Worm (Caenorhabditis elegans): ENCODE measurements around the gene Y55F3AM.11.

The Y55F3AM.11 gene

ce11 chrIV:1044287-1044686 lies at the start of gene Y55F3AM.11:
Gene Y55F3AM.11, minus strand, starts transcription at chrIV:1044387.
- TF ChIP-seq ceh-16 (tag; optimal IDR thresholded peaks at IDR 0.05) = no peak
- TF ChIP-seq sma-9 (GFP tag; optimal IDR thresholded peaks at IDR 0.05) = no peak
- no peak for TF ChIP-seq sma-9 (tag; optimal IDR thresholded peaks at IDR 0.05)
- no peak for TF ChIP-seq fos-1 (tag; optimal IDR thresholded peaks at IDR 0.05)
- no peak for TF ChIP-seq lin-11 (tag; optimal IDR thresholded peaks at IDR 0.05)
- TF ChIP-seq ztf-4 (tag; optimal IDR thresholded peaks at IDR 0.05) = no peak
- no peak for TF ChIP-seq nhr-77 (tag; optimal IDR thresholded peaks at IDR 0.05)
- no peak for TF ChIP-seq lin-13 (GFP tag; optimal IDR thresholded peaks at IDR 0.05)
- TF ChIP-seq aly-2 (tag; optimal IDR thresholded peaks at IDR 0.05) = no peak
- TF ChIP-seq nhr-12 (tag; optimal IDR thresholded peaks at IDR 0.05) = no peak
- TF ChIP-seq mab-5 (tag; optimal IDR thresholded peaks at IDR 0.05) = no peak
- no peak for TF ChIP-seq gmeb-1 (tag; optimal IDR thresholded peaks at IDR 0.05)
- no peak for TF ChIP-seq snpc-4 (tag; optimal IDR thresholded peaks at IDR 0.05)
- TF ChIP-seq alr-1 (tag; optimal IDR thresholded peaks at IDR 0.05) = no peak
- TF ChIP-seq ceh-82 (tag; optimal IDR thresholded peaks at IDR 0.05) = no peak
- no peak for TF ChIP-seq lsy-2 (tag; optimal IDR thresholded peaks at IDR 0.05)
- TF ChIP-seq elt-3 (tag; optimal IDR thresholded peaks at IDR 0.05) = no peak
- no peak for TF ChIP-seq ZK546.5 (tag; optimal IDR thresholded peaks at IDR 0.05)
- TF ChIP-seq sem-4 (tag; optimal IDR thresholded peaks at IDR 0.05) = no peak
- no peak for TF ChIP-seq mbf-1 (tag; optimal IDR thresholded peaks at IDR 0.05)
- TF ChIP-seq nhr-23 (tag; optimal IDR thresholded peaks at IDR 0.05) = no peak

- TF ChIP-seq elt-1 (tag; optimal IDR thresholded peaks at IDR 0.05) = no peak
- TF ChIP-seq C34F6.9 (tag; optimal IDR thresholded peaks at IDR 0.05) = no peak
- no peak for TF ChIP-seq crh-2 (tag; optimal IDR thresholded peaks at IDR 0.05)
- no peak for TF ChIP-seq snpc-4 (tag; optimal IDR thresholded peaks at IDR 0.05)
- no peak for TF ChIP-seq ama-1 (optimal IDR thresholded peaks at IDR 0.05)
- TF ChIP-seq gmeb-1 (tag; optimal IDR thresholded peaks at IDR 0.05) = no peak
- TF ChIP-seq R02D3.7 (tag; optimal IDR thresholded peaks at IDR 0.05) = no peak
- TF ChIP-seq nhr-10 (tag; optimal IDR thresholded peaks at IDR 0.05) = no peak
These were observed 42.7 kb upstream of the Y55F3AM.11 start, which contains the start of gene csn-4 for ce11 chrIV:1086913-1087312. Gene csn-4, minus strand, starts transcription at chrIV:1087013.

ce11 chrIV:1075484-1075883 lies 31.3 kb upstream of the Y55F3AM.11 start:
- TF ChIP-seq gmeb-1 (tag; optimal IDR thresholded peaks at IDR 0.05) (no peak), fos-1 (tag; optimal IDR thresholded peaks at IDR 0.05) (peak; percentile 98)

ce11 chrIV:1074069-1074468 lies 29.9 kb upstream of the Y55F3AM.11 start:
- TF ChIP-seq ZK546.5 (tag; optimal IDR thresholded peaks at IDR 0.05) (no peak), unc-62 (GFP tag; optimal IDR thresholded peaks at IDR 0.05) (no peak), fos-1 (tag; optimal IDR thresholded peaks at IDR 0.05) (no peak), Y55F3AM.14 (GFP tag; optimal IDR thresholded peaks at IDR 0.05) (no peak), mbf-1 (tag; optimal IDR thresholded peaks at IDR 0.05) (no peak), unc-55 (GFP tag; optimal IDR thresholded peaks at IDR 0.05) (no peak), egl-27 (tag; optimal IDR thresholded peaks at IDR 0.05) (no peak), nhr-6 (tag; optimal IDR thresholded peaks at IDR 0.05) (no peak), nhr-129 (tag; optimal IDR thresholded peaks at IDR 0.05) (no peak), nhr-11 (tag; optimal IDR thresholded peaks at IDR 0.05) (no peak), nhr-25 (tag; optimal IDR thresholded peaks at IDR 0.05) (no peak), peb-1 (tag; optimal IDR thresholded peaks at IDR 0.05) (no peak), ceh-16 (tag; optimal IDR thresholded peaks at IDR 0.05) (no peak), lin-39 (tag; optimal IDR thresholded peaks at IDR 0.05) (no peak), alr-1 (tag; optimal IDR thresholded peaks at IDR 0.05) (no peak), dmd-4 (tag; optimal IDR thresholded peaks at IDR 0.05) (no peak)

ce11 chrIV:1070383-1070782 lies 26.2 kb upstream of the Y55F3AM.11 start:
- peak; percentile 73 for TF ChIP-seq nhr-129 (tag; optimal IDR thresholded peaks at IDR 0.05)
- peak; percentile 22 for TF ChIP-seq unc-62 (GFP tag; optimal IDR thresholded peaks at IDR 0.05)
- peak; percentile 9 for TF ChIP-seq R02D3.7 (tag; optimal IDR thresholded peaks at IDR 0.05)
- TF ChIP-seq sma-9 (GFP tag; optimal IDR thresholded peaks at IDR 0.05) = peak; percentile 95
- TF ChIP-seq sma-9 (tag; optimal IDR thresholded peaks at IDR 0.05) = no peak
- peak; percentile 81 for TF ChIP-seq egl-27 (tag; optimal IDR thresholded peaks at IDR 0.05)
- TF ChIP-seq sma-3 (GFP tag; optimal IDR thresholded peaks at IDR 0.05) = no peak
- TF ChIP-seq Y55F3AM.14 (GFP tag; optimal IDR thresholded peaks at IDR 0.05) = no peak
- TF ChIP-seq C34F6.9 (tag; optimal IDR thresholded peaks at IDR 0.05) = peak; percentile 83
- peak; percentile 82 for TF ChIP-seq sem-4 (tag; optimal IDR thresholded peaks at IDR 0.05)
- TF ChIP-seq mab-5 (tag; optimal IDR thresholded peaks at IDR 0.05) = peak; percentile 81
- TF ChIP-seq zag-1 (tag; optimal IDR thresholded peaks at IDR 0.05) = peak; percentile 96
- TF ChIP-seq ceh-16 (tag; optimal IDR thresholded peaks at IDR 0.05) = no peak
- TF ChIP-seq nhr-11 (tag; optimal IDR thresholded peaks at IDR 0.05) = peak; percentile 45
- peak; percentile 85 for TF ChIP-seq lin-11 (tag; optimal IDR thresholded peaks at IDR 0.05)
- peak; percentile 52 for TF ChIP-seq crh-2 (tag; optimal IDR thresholded peaks at IDR 0.05)
- TF ChIP-seq nhr-77 (tag; optimal IDR thresholded peaks at IDR 0.05) = peak; percentile 15
- peak; percentile 42 to 91 for TF ChIP-seq lsy-2 (tag; optimal IDR thresholded peaks at IDR 0.05)
- peak; percentile 63 for TF ChIP-seq lin-13 (GFP tag; optimal IDR thresholded peaks at IDR 0.05)
- TF ChIP-seq snpc-4 (tag; optimal IDR thresholded peaks at IDR 0.05) = peak; percentile 52
- TF ChIP-seq mdl-1 (tag; optimal IDR thresholded peaks at IDR 0.05) = peak; percentile 87
- peak; percentile 100 for TF ChIP-seq F13H6.1 (tag; optimal IDR thresholded peaks at IDR 0.05)
- peak; percentile 86 for TF ChIP-seq fos-1 (tag; optimal IDR thresholded peaks at IDR 0.05)
- peak; percentile 58 for TF ChIP-seq ceh-82 (tag; optimal IDR thresholded peaks at IDR 0.05)
- TF ChIP-seq unc-55 (GFP tag; optimal IDR thresholded peaks at IDR 0.05) = peak; percentile 96
- TF ChIP-seq elt-1 (tag; optimal IDR thresholded peaks at IDR 0.05) = no peak
- TF ChIP-seq elt-3 (tag; optimal IDR thresholded peaks at IDR 0.05) = no peak
- TF ChIP-seq nhr-21 (tag; optimal IDR thresholded peaks at IDR 0.05) = peak; percentile 67
- peak; percentile 4 for TF ChIP-seq ztf-4 (tag; optimal IDR thresholded peaks at IDR 0.05)
- no peak for TF ChIP-seq peb-1 (tag; optimal IDR thresholded peaks at IDR 0.05)
- TF ChIP-seq gmeb-1 (tag; optimal IDR thresholded peaks at IDR 0.05) = peak; percentile 57
